Fruit fly (Drosophila melanogaster): ENCODE results near the gene CG5001.

Gene CG5001

DNA sequence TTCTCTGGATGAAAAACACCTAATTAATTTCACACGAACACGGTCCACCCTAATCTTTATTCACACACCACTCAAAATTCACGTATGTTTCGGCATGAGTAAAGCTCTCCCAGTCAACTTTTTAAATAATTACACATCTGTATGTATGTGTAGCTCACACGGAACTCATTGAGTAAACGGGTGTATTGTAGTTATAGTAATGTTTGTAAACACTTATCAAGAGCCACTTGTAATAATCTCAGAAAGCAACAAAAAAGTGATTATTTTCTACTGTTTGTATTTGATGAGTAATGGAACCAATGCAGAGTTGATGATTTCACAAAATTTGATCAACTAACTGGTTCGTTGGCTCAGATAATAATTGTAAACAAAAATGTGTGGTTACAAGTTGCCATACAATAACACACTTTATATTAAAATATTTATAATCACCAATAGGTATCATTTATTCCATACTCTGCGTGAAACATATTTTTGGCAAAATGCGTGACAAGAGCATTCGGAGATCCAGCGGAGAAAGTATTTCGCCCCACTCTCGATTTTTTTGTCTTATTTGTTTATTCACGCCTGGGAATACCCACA, 32.4 kb downstream of the CG5001 start (continued):
- TF ChIP-seq Scr (GFP tag; IDR thresholded peaks at IDR 0.05; ENCODE audit: partially characterized antibody) = no peak
- no peak for TF ChIP-seq pzg (GFP tag; optimal IDR thresholded peaks at IDR 0.05)
- no peak for TF ChIP-seq CG10654 (GFP tag; optimal IDR thresholded peaks at IDR 0.05)
- no peak for TF ChIP-seq CG18262 (tag; optimal IDR thresholded peaks at IDR 0.05)
- TF ChIP-seq Atf-2 (GFP tag; optimal IDR thresholded peaks at IDR 0.05) = no peak
- TF ChIP-seq sc (optimal IDR thresholded peaks at IDR 0.05) = no peak
- TF ChIP-seq sc (GFP tag; optimal IDR thresholded peaks at IDR 0.05) = no peak
- TF ChIP-seq E2f1 (GFP tag; IDR thresholded peaks at IDR 0.05) = peak; percentile 6; the same call in 1 of the 2 replicates
- TF ChIP-seq crc (GFP tag; optimal IDR thresholded peaks at IDR 0.05) = no peak
- TF ChIP-seq CG2129 (GFP tag; IDR thresholded peaks at IDR 0.05; ENCODE audit: partially characterized antibody) = no peak
- no peak for TF ChIP-seq sens (GFP tag)
- no peak for TF ChIP-seq CG11093 (GFP tag; IDR thresholded peaks at IDR 0.05)
- no peak for TF ChIP-seq hb (GFP tag; IDR thresholded peaks at IDR 0.05; ENCODE audit: partially characterized antibody)
- TF ChIP-seq CG11398 (GFP tag; optimal IDR thresholded peaks at IDR 0.05) = no peak
- TF ChIP-seq CG32772 (GFP tag; IDR thresholded peaks at IDR 0.05) = no peak
- no peak for TF ChIP-seq CG17568 (GFP tag; optimal IDR thresholded peaks at IDR 0.05)
- no peak for TF ChIP-seq insv (GFP tag; optimal IDR thresholded peaks at IDR 0.05)
- TF ChIP-seq CG11456 (GFP tag; IDR thresholded peaks at IDR 0.05) = no peak
- TF ChIP-seq CG10209 (GFP tag; optimal IDR thresholded peaks at IDR 0.05) = no peak
- TF ChIP-seq hbn (GFP tag; IDR thresholded peaks at IDR 0.05; ENCODE audit: partially characterized antibody) = no peak
- no peak for TF ChIP-seq gro (GFP tag; optimal IDR thresholded peaks at IDR 0.05)
- no peak for TF ChIP-seq BtbVII (GFP tag; optimal IDR thresholded peaks at IDR 0.05)
- no peak for TF ChIP-seq CG3726 (GFP tag; IDR thresholded peaks at IDR 0.05)
- TF ChIP-seq btn (GFP tag; optimal IDR thresholded peaks at IDR 0.05) = no peak
- no peak for TF ChIP-seq CG10431 (GFP tag; optimal IDR thresholded peaks at IDR 0.05)
- TF ChIP-seq D19A (tag; optimal IDR thresholded peaks at IDR 0.05) = no peak
- TF ChIP-seq CG18619 (GFP tag; optimal IDR thresholded peaks at IDR 0.05) = no peak
- no peak for TF ChIP-seq Meics (GFP tag; optimal IDR thresholded peaks at IDR 0.05)
- TF ChIP-seq luna (GFP tag; optimal IDR thresholded peaks at IDR 0.05) = no peak
- TF ChIP-seq Dref (GFP tag; IDR thresholded peaks at IDR 0.05) = no peak
- no peak for TF ChIP-seq mam (GFP tag; optimal IDR thresholded peaks at IDR 0.05)
- no peak for TF ChIP-seq CG13624 (GFP tag; optimal IDR thresholded peaks at IDR 0.05)
- no peak for TF ChIP-seq ato (GFP tag; IDR thresholded peaks at IDR 0.05; ENCODE audit: partially characterized antibody)
- TF ChIP-seq CG14710 (tag; optimal IDR thresholded peaks at IDR 0.05) = no peak
- TF ChIP-seq CG17328 (GFP tag; IDR thresholded peaks at IDR 0.05) = no peak
- no peak for TF ChIP-seq tna (GFP tag; IDR thresholded peaks at IDR 0.05; ENCODE audit: partially characterized antibody)
- TF ChIP-seq Tbp (GFP tag; optimal IDR thresholded peaks at IDR 0.05) = no peak
- TF ChIP-seq zf30C (GFP tag; optimal IDR thresholded peaks at IDR 0.05) = no peak
- TF ChIP-seq Mes4 (GFP tag; optimal IDR thresholded peaks at IDR 0.05) = no peak
- TF ChIP-seq CG6654 (GFP tag; optimal IDR thresholded peaks at IDR 0.05) = no peak
- TF ChIP-seq ranshi (GFP tag; IDR thresholded peaks at IDR 0.05) = 0 out of 2 replicates have a peak, but pooled peaks have one; percentile 24
- TF ChIP-seq MESR4 (GFP tag; optimal IDR thresholded peaks at IDR 0.05) = no peak
- no peak for TF ChIP-seq usp (GFP tag; optimal IDR thresholded peaks at IDR 0.05)
- no peak for TF ChIP-seq HLH4C (GFP tag; IDR thresholded peaks at IDR 0.05; ENCODE audit: partially characterized antibody)
- no peak for TF ChIP-seq ase (GFP tag; IDR thresholded peaks at IDR 0.05)
- no peak for TF ChIP-seq BEAF-32 (GFP tag; optimal IDR thresholded peaks at IDR 0.05)
- TF ChIP-seq ken (GFP tag; IDR thresholded peaks at IDR 0.05) = no peak
- no peak for TF ChIP-seq CHES-1-like (GFP tag; optimal IDR thresholded peaks at IDR 0.05)
- TF ChIP-seq dysf (GFP tag; IDR thresholded peaks at IDR 0.05) = peak; percentile 9; the same call in 1 of the 3 replicates
- TF ChIP-seq Elba2 (GFP tag; optimal IDR thresholded peaks at IDR 0.05) = no peak
- TF ChIP-seq CG10959 (GFP tag; IDR thresholded peaks at IDR 0.05) = no peak
- no peak for TF ChIP-seq az2 (GFP tag; optimal IDR thresholded peaks at IDR 0.05)

Measured in whole organism, embryonic.